Fruit fly (Drosophila melanogaster): ENCODE data around the gene CG6650.

Gene CG6650

DNA sequence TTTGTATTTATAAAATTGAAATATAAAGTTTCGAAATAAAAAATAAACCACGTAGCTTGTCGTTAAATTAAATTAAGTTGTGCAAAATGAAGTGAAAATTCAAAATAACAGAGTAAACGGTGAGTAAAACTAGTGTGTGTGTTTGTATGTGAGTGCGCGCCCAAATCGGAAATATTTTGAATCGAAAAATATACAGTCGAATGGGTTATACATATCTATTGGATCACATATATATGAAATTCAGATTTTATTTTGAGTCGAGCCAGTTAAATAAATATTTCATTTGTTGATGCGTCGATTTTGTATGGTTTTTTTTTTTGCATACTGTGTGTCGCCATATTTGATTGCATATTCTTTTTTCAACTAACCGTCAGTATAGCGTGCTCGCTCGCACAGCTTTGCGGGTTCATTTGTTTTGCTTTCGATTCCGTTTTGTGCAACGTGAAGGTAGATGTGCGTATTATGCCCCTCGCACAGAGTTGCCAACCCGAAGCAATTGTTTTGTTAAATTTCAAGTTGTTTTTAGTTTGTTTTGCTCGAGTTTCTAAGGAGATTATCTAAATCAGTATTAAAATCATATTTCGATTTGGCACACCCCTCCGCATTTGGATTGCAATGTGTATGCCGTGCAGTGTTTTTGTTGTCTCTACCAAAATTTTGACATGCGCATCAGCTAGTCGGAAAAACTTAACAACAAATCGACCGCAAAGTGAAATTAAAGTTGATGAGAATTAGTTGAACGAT lies 27.8 kb upstream of the CG6650 start (continued):
- peak; percentile 68 for TF ChIP-seq CG15479 (GFP tag; optimal IDR thresholded peaks at IDR 0.05)
- TF ChIP-seq CG8924 (tag; optimal IDR thresholded peaks at IDR 0.05), result no peak
- no peak for TF ChIP-seq Camta (GFP tag; optimal IDR thresholded peaks at IDR 0.05)
- TF ChIP-seq mam (GFP tag; optimal IDR thresholded peaks at IDR 0.05), result no peak
- TF ChIP-seq CG2678 (tag; optimal IDR thresholded peaks at IDR 0.05), result peak; percentile 21
- TF ChIP-seq NK7.1 (GFP tag; optimal IDR thresholded peaks at IDR 0.05), result no peak
- TF ChIP-seq Ets97D (GFP tag; optimal IDR thresholded peaks at IDR 0.05), result no peak
- peak; percentile 20; the same call in 1 of the 2 replicates for TF ChIP-seq slbo (GFP tag; IDR thresholded peaks at IDR 0.05)
- no peak for TF ChIP-seq CG9817 (tag; optimal IDR thresholded peaks at IDR 0.05)
- peak; percentile 50; the same call in 2 of the 3 replicates for TF ChIP-seq Opbp (GFP tag; IDR thresholded peaks at IDR 0.05; ENCODE audit: partially characterized antibody)
- no peak for TF ChIP-seq jigr1 (GFP tag; IDR thresholded peaks at IDR 0.05)
- TF ChIP-seq CG6254 (GFP tag; optimal IDR thresholded peaks at IDR 0.05), result no peak
- no peak for TF ChIP-seq B-H1 (GFP tag; IDR thresholded peaks at IDR 0.05)
- peak; percentile 27 for TF ChIP-seq CG3281 (GFP tag; optimal IDR thresholded peaks at IDR 0.05)
- TF ChIP-seq so (GFP tag; IDR thresholded peaks at IDR 0.05), result no peak
- peak; percentile 88 for TF ChIP-seq sens (GFP tag)
- no peak for TF ChIP-seq CG10431 (GFP tag; optimal IDR thresholded peaks at IDR 0.05)
- TF ChIP-seq CG3726 (GFP tag; IDR thresholded peaks at IDR 0.05), result no peak
- peak; percentile 31 for TF ChIP-seq Dip3 (GFP tag; optimal IDR thresholded peaks at IDR 0.05)
- no peak for TF ChIP-seq gsb (GFP tag; IDR thresholded peaks at IDR 0.05)
- TF ChIP-seq CG6654 (GFP tag; optimal IDR thresholded peaks at IDR 0.05), result no peak
- TF ChIP-seq ATbp (GFP tag; optimal IDR thresholded peaks at IDR 0.05), result no peak
- no peak for TF ChIP-seq CG4360 (GFP tag; IDR thresholded peaks at IDR 0.05)
- TF ChIP-seq ara (GFP tag; IDR thresholded peaks at IDR 0.05), result no peak
- no peak for TF ChIP-seq CG16813 (GFP tag; IDR thresholded peaks at IDR 0.05; ENCODE audit: partially characterized antibody)
- TF ChIP-seq CG2202 (tag; optimal IDR thresholded peaks at IDR 0.05), result no peak
- TF ChIP-seq onecut (GFP tag; IDR thresholded peaks at IDR 0.05), result no peak
- no peak for TF ChIP-seq MESR4 (GFP tag; optimal IDR thresholded peaks at IDR 0.05)
- no peak for TF ChIP-seq Chrac-16 (GFP tag; optimal IDR thresholded peaks at IDR 0.05)
- no peak for TF ChIP-seq ind (GFP tag; optimal IDR thresholded peaks at IDR 0.05)
- no peak for TF ChIP-seq repo (GFP tag; optimal IDR thresholded peaks at IDR 0.05)
- TF ChIP-seq HHEX (GFP tag; optimal IDR thresholded peaks at IDR 0.05), result no peak
- no peak for TF ChIP-seq jing (GFP tag; optimal IDR thresholded peaks at IDR 0.05)
- peak; percentile 3 for TF ChIP-seq Sox100B (GFP tag; optimal IDR thresholded peaks at IDR 0.05)
- TF ChIP-seq row (GFP tag; IDR thresholded peaks at IDR 0.05), result no peak
- no peak for TF ChIP-seq Six4 (GFP tag; optimal IDR thresholded peaks at IDR 0.05)
- no peak for TF ChIP-seq cad (GFP tag; optimal IDR thresholded peaks at IDR 0.05)
- TF ChIP-seq CG18764 (GFP tag; optimal IDR thresholded peaks at IDR 0.05), result no peak
- no peak for TF ChIP-seq knrl (GFP tag; IDR thresholded peaks at IDR 0.05; ENCODE audit: partially characterized antibody)
- TF ChIP-seq CG13894 (tag; optimal IDR thresholded peaks at IDR 0.05), result no peak
- TF ChIP-seq CG11085 (GFP tag; IDR thresholded peaks at IDR 0.05), result no peak
- TF ChIP-seq sd (tag; optimal IDR thresholded peaks at IDR 0.05), result no peak
- no peak for TF ChIP-seq dpn (GFP tag; optimal IDR thresholded peaks at IDR 0.05)
- no peak for TF ChIP-seq shn (GFP tag; optimal IDR thresholded peaks at IDR 0.05)
- TF ChIP-seq lov (optimal IDR thresholded peaks at IDR 0.05), result no peak
- no peak for TF ChIP-seq lov (GFP tag; IDR thresholded peaks at IDR 0.05)
- no peak for TF ChIP-seq fu2 (GFP tag; optimal IDR thresholded peaks at IDR 0.05)
- peak; percentile 65 for TF ChIP-seq trem (tag; optimal IDR thresholded peaks at IDR 0.05)
- no peak for TF ChIP-seq al (GFP tag; IDR thresholded peaks at IDR 0.05)
- no peak for TF ChIP-seq sens-2 (GFP tag; IDR thresholded peaks at IDR 0.05)
- no peak for TF ChIP-seq Trl (optimal IDR thresholded peaks at IDR 0.05)
- TF ChIP-seq Trl (GFP tag; optimal IDR thresholded peaks at IDR 0.05), result no peak

Measured in whole organism, embryonic.